Worm (Caenorhabditis elegans): Measurements from ENCODE around the gene E02A10.3.

E02A10.3 gene

ce11 chrV:12612118-12612517 is 32.7 kb downstream of the E02A10.3 start, which contains the start of gene cyc-2.2:
cyc-2.2 (minus strand) TSS chrV:12612218.
- TF ChIP-seq unc-130 (GFP tag; optimal IDR thresholded peaks at IDR 0.05) (no peak), lin-26 (GFP tag; IDR thresholded peaks at IDR 0.05) (no peak), attf-6 (GFP tag; IDR thresholded peaks at IDR 0.05) (no peak), egl-18 (GFP tag; IDR thresholded peaks at IDR 0.05) (no peak), F55B11.4 (tag; optimal IDR thresholded peaks at IDR 0.05; ENCODE audit: borderline replicate concordance, insufficient read depth) (no peak), aptf-3 (GFP tag; IDR thresholded peaks at IDR 0.05) (no peak), gei-17 (GFP tag; optimal IDR thresholded peaks at IDR 0.05) (no peak), F33H1.4 (GFP tag; IDR thresholded peaks at IDR 0.05) (no peak), bed-1 (GFP tag; IDR thresholded peaks at IDR 0.05) (no peak), zim-3 (tag; optimal IDR thresholded peaks at IDR 0.05) (no peak)

DNA sequence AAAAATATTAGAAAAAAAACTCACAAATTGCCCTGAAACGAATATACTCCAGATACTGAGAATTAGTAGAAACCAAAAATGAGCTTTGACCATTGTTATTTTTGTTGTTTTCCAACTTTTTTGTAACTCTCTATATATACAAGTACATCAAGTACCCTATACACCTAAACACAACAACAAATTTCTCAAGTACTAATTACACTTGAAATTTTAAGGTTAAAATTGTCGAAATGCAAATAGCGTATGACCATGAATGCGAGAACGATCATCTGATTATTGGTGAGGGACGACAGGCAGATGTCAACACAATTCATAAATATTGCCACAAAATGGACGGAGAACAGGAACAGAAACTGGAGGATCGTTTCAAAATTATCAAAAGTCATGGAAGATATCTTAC is 45.0 kb downstream of the E02A10.3 start, which contains the start of gene F56H9.9:
Gene F56H9.9 (minus strand): TSS at position 101 of the 400 bp plus-strand sequence.
- no peak for TF ChIP-seq nhr-120 (GFP tag; IDR thresholded peaks at IDR 0.05)
- TF ChIP-seq ceh-27 (GFP tag; optimal IDR thresholded peaks at IDR 0.05), result peak; percentile 8
- TF ChIP-seq lag-1 (GFP tag; IDR thresholded peaks at IDR 0.05), result no peak
- no peak for TF ChIP-seq chd-7 (tag; optimal IDR thresholded peaks at IDR 0.05)
- TF ChIP-seq ztf-25 (GFP tag; IDR thresholded peaks at IDR 0.05), result no peak

ce11 chrV:12629743-12630142 is 50.3 kb downstream of the E02A10.3 start, which contains the start of gene F56H9.6:
F56H9.6 (minus strand) TSS chrV:12629843.
- TF ChIP-seq nfyb-1 (GFP tag; IDR thresholded peaks at IDR 0.05) (no peak), nhr-120 (GFP tag; IDR thresholded peaks at IDR 0.05) (0 out of 2 replicates have a peak, but pooled peaks have one; percentile 12), snpc-4 (GFP tag; optimal IDR thresholded peaks at IDR 0.05) (no peak), snpc-4 (tag; optimal IDR thresholded peaks at IDR 0.05) (no peak)

- no peak for TF ChIP-seq F49E8.2 (tag; optimal IDR thresholded peaks at IDR 0.05; ENCODE audit: insufficient read depth)
- TF ChIP-seq nhr-80 (tag; optimal IDR thresholded peaks at IDR 0.05), result no peak
- TF ChIP-seq tbp1 (GFP tag; optimal IDR thresholded peaks at IDR 0.05), result no peak
- no peak for TF ChIP-seq lin-26 (GFP tag; IDR thresholded peaks at IDR 0.05)
- TF ChIP-seq aptf-3 (GFP tag; IDR thresholded peaks at IDR 0.05), result no peak
- no peak for TF ChIP-seq zim-3 (tag; optimal IDR thresholded peaks at IDR 0.05)
- no peak for TF ChIP-seq C06A6.2 (GFP tag; conservative IDR thresholded peaks at IDR 0.05)
- TF ChIP-seq dpff-1 (tag; optimal IDR thresholded peaks at IDR 0.05), result no peak
- TF ChIP-seq atf-7 (tag; optimal IDR thresholded peaks at IDR 0.05), result no peak
- no peak for TF ChIP-seq lsl-1 (GFP tag; optimal IDR thresholded peaks at IDR 0.05)
- no peak for TF ChIP-seq snpc-3.4 (tag; optimal IDR thresholded peaks at IDR 0.05)
Measured at ce11 chrV:12632048-12632447, 52.6 kb downstream of the E02A10.3 start, which contains the start of gene srx-113. srx-113 (minus strand) TSS chrV:12632148.

- TF ChIP-seq rcor-1 (GFP tag; IDR thresholded peaks at IDR 0.05), result no peak
- TF ChIP-seq cebp-1 (GFP tag; IDR thresholded peaks at IDR 0.05), result no peak
- TF ChIP-seq cebp-1 (tag; optimal IDR thresholded peaks at IDR 0.05), result no peak
- 0 out of 2 replicates have a peak, but pooled peaks have one; percentile 16 for TF ChIP-seq bed-1 (GFP tag; IDR thresholded peaks at IDR 0.05)
- TF ChIP-seq pha-4 (tag; optimal IDR thresholded peaks at IDR 0.05), result no peak
- no peak for TF ChIP-seq fkh-3 (tag; optimal IDR thresholded peaks at IDR 0.05)
- TF ChIP-seq nhr-179 (tag; optimal IDR thresholded peaks at IDR 0.05), result no peak
- no peak for TF ChIP-seq F23B12.7 (tag; optimal IDR thresholded peaks at IDR 0.05; ENCODE audit: insufficient read depth)
- TF ChIP-seq K11D2.4 (GFP tag; IDR thresholded peaks at IDR 0.05), result no peak
Measured at ce11 chrV:12633046-12633445, 53.6 kb downstream of the E02A10.3 start.

Data from whole organism, young adult.